Fruit fly (Drosophila melanogaster): Measurements from ENCODE around the gene CG10514.

Gene CG10514

DNA sequence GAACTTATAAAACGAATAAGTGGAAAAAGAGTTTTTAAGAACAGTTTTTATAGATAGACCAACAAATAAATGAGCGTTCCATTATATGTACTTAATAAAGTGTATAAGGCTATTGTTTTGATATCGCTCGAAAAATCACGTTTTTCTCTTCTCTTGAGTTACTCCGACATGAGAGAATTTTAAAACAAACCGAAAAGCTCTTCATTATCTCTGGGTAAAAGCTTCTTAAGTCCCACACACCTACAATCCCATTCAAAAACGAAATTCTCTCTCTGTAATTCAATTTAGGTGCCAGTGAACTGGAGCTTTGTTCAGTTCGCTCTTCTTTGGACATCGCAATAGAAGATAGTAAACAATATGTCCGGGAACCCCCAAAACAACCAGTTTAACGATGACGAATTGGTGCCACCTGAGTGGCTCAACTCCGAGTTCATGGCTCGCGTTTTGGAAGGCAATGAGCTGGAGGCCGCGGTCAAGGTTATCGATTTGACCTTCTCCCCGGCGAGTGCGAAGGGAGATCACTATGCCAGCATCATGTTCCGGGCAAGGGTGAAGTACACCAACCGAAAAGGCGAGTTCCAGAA, 24.3 kb upstream of the CG10514 start, which contains the start of gene CG31436 (continued):
- TF ChIP-seq B-H2 (GFP tag; optimal IDR thresholded peaks at IDR 0.05) (no peak), CG11696 (GFP tag; IDR thresholded peaks at IDR 0.05) (no peak), Sin3A (optimal IDR thresholded peaks at IDR 0.05) (no peak), gsb (GFP tag; IDR thresholded peaks at IDR 0.05) (no peak), CG8478 (optimal IDR thresholded peaks at IDR 0.05) (no peak), Hr78 (GFP tag; optimal IDR thresholded peaks at IDR 0.05) (peak in 1 of 2 experiments; percentile 82), CG12769 (tag; optimal IDR thresholded peaks at IDR 0.05) (peak; percentile 67), Hey (tag; optimal IDR thresholded peaks at IDR 0.05) (no peak), gce (GFP tag; IDR thresholded peaks at IDR 0.05) (no peak), Eip74EF (GFP tag; optimal IDR thresholded peaks at IDR 0.05) (peak in 1 of 2 experiments; percentile 18), tll (GFP tag; optimal IDR thresholded peaks at IDR 0.05) (no peak), CG8290 (GFP tag; optimal IDR thresholded peaks at IDR 0.05) (no peak), CG8290 (tag; optimal IDR thresholded peaks at IDR 0.05) (peak in 1 of 2 experiments; percentile 11), HmgZ (tag; optimal IDR thresholded peaks at IDR 0.05) (no peak), CG7963 (GFP tag; IDR thresholded peaks at IDR 0.05; ENCODE audit: partially characterized antibody) (no peak), CG10209 (GFP tag; optimal IDR thresholded peaks at IDR 0.05) (no peak), CG15514 (GFP tag; optimal IDR thresholded peaks at IDR 0.05) (peak; percentile 12), Vsx1 (GFP tag; optimal IDR thresholded peaks at IDR 0.05) (no peak), tx (GFP tag; optimal IDR thresholded peaks at IDR 0.05) (no peak)

DNA sequence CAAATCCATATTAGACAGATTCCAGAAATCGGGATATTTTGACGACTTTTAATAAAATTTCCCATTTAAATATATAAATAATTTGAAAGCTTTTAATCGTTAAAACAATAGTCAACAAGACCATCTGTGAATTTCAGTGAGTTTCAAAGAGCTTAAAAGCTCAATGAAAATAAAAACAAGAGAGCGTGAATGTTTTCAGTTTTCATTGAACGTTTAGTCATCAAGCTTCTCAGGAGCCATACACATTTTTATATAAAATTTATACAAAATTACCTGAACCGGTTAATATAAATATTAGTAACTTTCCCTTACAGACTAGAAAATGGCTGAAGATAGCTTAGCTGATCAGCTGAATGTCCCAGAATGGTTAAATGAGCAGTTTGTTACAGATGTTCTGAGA, 22.6 kb upstream of the CG10514 start, which contains the start of gene CG31370:
CG31370 (plus strand) TSS at position 226 of the 400 bp plus-strand sequence.
- TF ChIP-seq lbe (GFP tag; optimal IDR thresholded peaks at IDR 0.05): peak; percentile 30
- no peak for TF ChIP-seq ems (GFP tag; optimal IDR thresholded peaks at IDR 0.05)
- no peak for TF ChIP-seq otp (GFP tag; IDR thresholded peaks at IDR 0.05)
- no peak for TF ChIP-seq hb (GFP tag; IDR thresholded peaks at IDR 0.05; ENCODE audit: partially characterized antibody)

DNA sequence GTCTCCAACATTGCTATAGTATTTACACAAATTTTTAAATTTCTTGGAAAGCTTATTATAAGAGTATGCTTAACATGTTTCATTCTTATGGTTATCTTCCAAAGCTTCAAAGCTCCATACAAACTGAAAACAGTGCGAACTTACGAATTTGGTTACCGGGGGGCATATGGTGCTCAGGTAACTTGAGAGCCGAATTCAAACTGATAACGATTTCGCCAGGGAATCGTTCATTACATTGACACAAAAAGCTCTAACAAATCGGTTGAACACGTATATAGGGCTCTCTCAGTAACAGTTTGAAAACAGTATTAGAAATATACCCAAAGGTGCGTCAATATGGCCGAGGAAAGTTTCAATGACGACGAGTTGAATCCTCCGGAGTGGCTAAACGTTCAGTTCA, 20.9 kb upstream of the CG10514 start, which contains the start of gene CG13659:
CG13659 (plus strand) TSS at position 317 of the 400 bp plus-strand sequence.
- TF ChIP-seq Dbx (GFP tag; IDR thresholded peaks at IDR 0.05) (0 out of 3 replicates have a peak, but pooled peaks have one; percentile 28), Usf (GFP tag; optimal IDR thresholded peaks at IDR 0.05) (no peak), chinmo (GFP tag; IDR thresholded peaks at IDR 0.05; ENCODE audit: partially characterized antibody) (peak; percentile 57; the same call in 1 of the 4 replicates), CG5245 (GFP tag; optimal IDR thresholded peaks at IDR 0.05) (no peak), Tbp (GFP tag; optimal IDR thresholded peaks at IDR 0.05) (no peak), NFAT (GFP tag; IDR thresholded peaks at IDR 0.05) (no peak), hth (optimal IDR thresholded peaks at IDR 0.05) (no peak), CG7745 (tag; optimal IDR thresholded peaks at IDR 0.05) (no peak), vvl (GFP tag; IDR thresholded peaks at IDR 0.05) (no peak), dpn (GFP tag; optimal IDR thresholded peaks at IDR 0.05) (no peak), CG13894 (tag; optimal IDR thresholded peaks at IDR 0.05) (peak; percentile 30), Dref (GFP tag; IDR thresholded peaks at IDR 0.05) (no peak), slbo (GFP tag; IDR thresholded peaks at IDR 0.05) (no peak), CG10462 (GFP tag; optimal IDR thresholded peaks at IDR 0.05) (no peak), CG15269 (tag; optimal IDR thresholded peaks at IDR 0.05) (peak; percentile 41), CG12769 (tag; optimal IDR thresholded peaks at IDR 0.05) (peak; percentile 61), Atf6 (GFP tag; IDR thresholded peaks at IDR 0.05) (no peak), CG3281 (GFP tag; optimal IDR thresholded peaks at IDR 0.05) (no peak), lilli (GFP tag; optimal IDR thresholded peaks at IDR 0.05) (no peak), Doc3 (GFP tag; IDR thresholded peaks at IDR 0.05; ENCODE audit: partially characterized antibody) (no peak), ftz-f1 (GFP tag; optimal IDR thresholded peaks at IDR 0.05) (no peak), ci (GFP tag; IDR thresholded peaks at IDR 0.05) (no peak), ham (GFP tag; IDR thresholded peaks at IDR 0.05) (no peak), sug (tag; optimal IDR thresholded peaks at IDR 0.05) (peak; percentile 97), CG2678 (tag; optimal IDR thresholded peaks at IDR 0.05) (no peak), exex (tag; optimal IDR thresholded peaks at IDR 0.05) (peak; percentile 23), CG18262 (tag; optimal IDR thresholded peaks at IDR 0.05) (no peak)
